Fruit fly (Drosophila melanogaster) whole organism: ENCODE data around the gene BobA.

Source experiments
- Dll ChIP-seq: fragments of >200 bp; optimal IDR thresholded peaks from 2 replicates; lab custom pipeline; 2017
- psq ChIP-seq: fragments of >200 bp; optimal IDR thresholded peaks from 2 replicates; lab custom pipeline; 2017

DNA sequence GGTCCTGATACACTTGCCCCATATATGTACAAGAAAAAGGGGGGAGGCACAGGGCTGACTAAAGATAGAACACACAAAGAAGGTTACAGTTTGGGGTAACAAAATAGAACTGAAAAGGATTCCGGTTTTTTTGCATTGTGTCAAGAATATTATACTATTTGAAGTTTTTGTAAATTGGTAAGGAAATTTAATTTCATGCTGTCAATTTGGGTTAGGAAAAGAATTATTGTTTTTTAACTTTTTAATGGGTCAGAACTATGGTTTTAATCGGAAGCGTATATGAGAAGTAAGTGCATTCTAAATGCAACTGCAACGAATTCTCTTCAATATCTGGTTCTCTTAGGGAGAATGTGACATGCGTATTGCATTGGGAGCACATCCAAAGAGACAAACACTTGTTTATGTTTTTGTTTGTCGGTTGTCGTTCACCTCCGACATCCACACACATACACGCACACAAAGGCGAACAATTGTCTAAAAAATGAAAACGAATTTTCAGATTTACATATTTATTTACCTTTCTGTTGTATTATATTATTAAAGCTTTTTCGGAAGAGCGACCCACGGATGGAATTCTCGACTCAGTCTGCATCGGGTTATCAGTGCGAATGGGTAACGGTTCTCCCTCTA is 38.7 kb upstream of the BobA start, which contains the start of gene mnd:
- TF ChIP-seq psq (lab: Kevin White, UChicago) (no peak), Dll (lab: Kevin White, UChicago) (no peak)
